2 fruit fly cellular contexts compared by ENCODE assay signal in genomic region chrX:18272422-18272821, dm6.
A peak's percentile ranks its signal among the peaks of the same experiment; 100 is the strongest.
TF ChIP-seq lines count a peak whose summit lies in the region.

No protein-coding gene starts in this region.

TF ChIP-seq in whole organism, embryonic, 481 proteins besides CTCF, POLR2A, EP300 and RAD21 (continued from another document):
- TF ChIP-seq Deaf1 (tag; optimal IDR thresholded peaks at IDR 0.05; lab: Kevin White, UChicago) (no peak), Ssrp (tag; optimal IDR thresholded peaks at IDR 0.05; lab: Kevin White, UChicago) (no peak), Sry-δ (GFP tag; optimal IDR thresholded peaks at IDR 0.05; lab: Kevin White, UChicago) (no peak), CG2202 (tag; optimal IDR thresholded peaks at IDR 0.05; lab: Kevin White, UChicago) (no peak), Rfx (GFP tag; IDR thresholded peaks at IDR 0.05; lab: Robert Waterston, UW) (no peak), psq (GFP tag; optimal IDR thresholded peaks at IDR 0.05; lab: Kevin White, UChicago) (no peak), CG11456 (GFP tag; IDR thresholded peaks at IDR 0.05; lab: Robert Waterston, UW) (no peak), CG10543 (GFP tag; optimal IDR thresholded peaks at IDR 0.05; lab: Kevin White, UChicago) (no peak), hth (optimal IDR thresholded peaks at IDR 0.05; lab: Kevin White, UChicago) (no peak), CG7786 (GFP tag; optimal IDR thresholded peaks at IDR 0.05; lab: Kevin White, UChicago) (no peak), CG8924 (tag; optimal IDR thresholded peaks at IDR 0.05; lab: Kevin White, UChicago) (no peak), ems (GFP tag; optimal IDR thresholded peaks at IDR 0.05; lab: Kevin White, UChicago) (no peak), Abd-B (GFP tag; optimal IDR thresholded peaks at IDR 0.05; lab: Kevin White, UChicago) (no peak), bsh (GFP tag; optimal IDR thresholded peaks at IDR 0.05; lab: Kevin White, UChicago) (peak in 1 of 2 experiments; percentile 21), CG4328 (GFP tag; optimal IDR thresholded peaks at IDR 0.05; lab: Kevin White, UChicago) (no peak), CG16815 (GFP tag; optimal IDR thresholded peaks at IDR 0.05; lab: Kevin White, UChicago) (no peak), CG10274 (GFP tag; optimal IDR thresholded peaks at IDR 0.05; lab: Kevin White, UChicago) (peak; percentile 39), CG4360 (GFP tag; IDR thresholded peaks at IDR 0.05; lab: Robert Waterston, UW) (no peak), CG1603 (tag; optimal IDR thresholded peaks at IDR 0.05; lab: Kevin White, UChicago) (no peak)

TF ChIP-seq in whole organism, prepupa, 60 proteins besides CTCF, POLR2A, EP300 and RAD21 (continued from another document):
- no peak for TF ChIP-seq vri (GFP tag; optimal IDR thresholded peaks at IDR 0.05; lab: Kevin White, UChicago)
- peak; percentile 63 for TF ChIP-seq OdsH (GFP tag; optimal IDR thresholded peaks at IDR 0.05; lab: Kevin White, UChicago)
- TF ChIP-seq CG32006 (GFP tag; optimal IDR thresholded peaks at IDR 0.05; lab: Kevin White, UChicago) = peak; percentile 84
- peak; percentile 73 for TF ChIP-seq svp (GFP tag; lab: Kevin White, UChicago)
- peak; percentile 63 for TF ChIP-seq CG8632 (GFP tag; optimal IDR thresholded peaks at IDR 0.05; lab: Kevin White, UChicago)
- TF ChIP-seq Sox102F (GFP tag; optimal IDR thresholded peaks at IDR 0.05; lab: Kevin White, UChicago) = no peak
- peak; percentile 66 for TF ChIP-seq acj6 (GFP tag; optimal IDR thresholded peaks at IDR 0.05; lab: Kevin White, UChicago)
- no peak for TF ChIP-seq fd85E (GFP tag; optimal IDR thresholded peaks at IDR 0.05; lab: Kevin White, UChicago)
- TF ChIP-seq Sox14 (GFP tag; optimal IDR thresholded peaks at IDR 0.05; lab: Kevin White, UChicago) = peak; percentile 5
- TF ChIP-seq CG7368 (GFP tag; optimal IDR thresholded peaks at IDR 0.05; lab: Kevin White, UChicago) = peak; percentile 38
- TF ChIP-seq Eip93F (GFP tag; optimal IDR thresholded peaks at IDR 0.05; lab: Kevin White, UChicago) = no peak
- peak; percentile 56 for TF ChIP-seq net (GFP tag; optimal IDR thresholded peaks at IDR 0.05; lab: Kevin White, UChicago)
- no peak for TF ChIP-seq Hr39 (GFP tag; optimal IDR thresholded peaks at IDR 0.05; lab: Kevin White, UChicago)
- TF ChIP-seq Eip78C (GFP tag; lab: Kevin White, UChicago) = peak; percentile 85
- TF ChIP-seq cyc (GFP tag; optimal IDR thresholded peaks at IDR 0.05; lab: Kevin White, UChicago) = peak; percentile 54
- TF ChIP-seq ss (GFP tag; optimal IDR thresholded peaks at IDR 0.05; lab: Kevin White, UChicago) = peak; percentile 46 to 77
- peak; percentile 7 for TF ChIP-seq CG8319 (GFP tag; optimal IDR thresholded peaks at IDR 0.05; lab: Kevin White, UChicago)
- peak; percentile 13 for TF ChIP-seq Eip75B (GFP tag; optimal IDR thresholded peaks at IDR 0.05; lab: Kevin White, UChicago)
- TF ChIP-seq CG15336 (GFP tag; IDR thresholded peaks at IDR 0.05; lab: Robert Waterston, UW) = peak; percentile 38; the same call in 1 of the 2 replicates
- peak; percentile 6 for TF ChIP-seq CG16779 (tag; optimal IDR thresholded peaks at IDR 0.05; lab: Kevin White, UChicago)
- peak; percentile 51 for TF ChIP-seq esn (GFP tag; optimal IDR thresholded peaks at IDR 0.05; lab: Kevin White, UChicago)
- peak; percentile 72 for TF ChIP-seq CG3032 (tag; optimal IDR thresholded peaks at IDR 0.05; lab: Kevin White, UChicago)
- TF ChIP-seq Lpt (GFP tag; optimal IDR thresholded peaks at IDR 0.05; lab: Kevin White, UChicago) = peak; percentile 24
- TF ChIP-seq lz (GFP tag; optimal IDR thresholded peaks at IDR 0.05; lab: Kevin White, UChicago) = peak; percentile 31
- TF ChIP-seq Hr4 (GFP tag; optimal IDR thresholded peaks at IDR 0.05; lab: Kevin White, UChicago) = peak; percentile 29
- TF ChIP-seq Blimp-1 (GFP tag; optimal IDR thresholded peaks at IDR 0.05; lab: Kevin White, UChicago) = peak; percentile 30
- TF ChIP-seq spab (GFP tag; optimal IDR thresholded peaks at IDR 0.05; lab: Kevin White, UChicago) = peak; percentile 68
- TF ChIP-seq CG6163 (GFP tag; IDR thresholded peaks at IDR 0.05; lab: Robert Waterston, UW) = no peak
- TF ChIP-seq dsx (GFP tag; optimal IDR thresholded peaks at IDR 0.05; lab: Kevin White, UChicago; ENCODE audit: poor library complexity, severe bottlenecking) = peak; percentile 33
- TF ChIP-seq Hr38 (GFP tag; optimal IDR thresholded peaks at IDR 0.05; lab: Kevin White, UChicago) = no peak
- TF ChIP-seq CG8119 (GFP tag; IDR thresholded peaks at IDR 0.05; lab: Robert Waterston, UW) = peak; percentile 60
- peak; percentile 46 for TF ChIP-seq CG6276 (GFP tag; optimal IDR thresholded peaks at IDR 0.05; lab: Kevin White, UChicago)
- TF ChIP-seq CG6792 (GFP tag; optimal IDR thresholded peaks at IDR 0.05; lab: Kevin White, UChicago) = peak; percentile 56
- peak; percentile 57 for TF ChIP-seq Sox15 (GFP tag; optimal IDR thresholded peaks at IDR 0.05; lab: Kevin White, UChicago)
- peak; percentile 67 for TF ChIP-seq CG34406 (GFP tag; optimal IDR thresholded peaks at IDR 0.05; lab: Kevin White, UChicago)
- peak; percentile 15 for TF ChIP-seq CG31627 (GFP tag; optimal IDR thresholded peaks at IDR 0.05; lab: Kevin White, UChicago)
